Fruit fly (Drosophila melanogaster) whole organism, embryonic: ENCODE measurements around the gene RapGAP1.
A peak's percentile ranks its signal among the peaks of the same experiment; 100 is the strongest.

Experiments
- Asciz ChIP-seq: fragments of 200-800 bp; sonication (Bioruptor generic); optimal IDR thresholded peaks from 2 replicates; lab custom pipeline; 2017; ENCODE audit warnings: missing biosample characterization, mild to moderate bottlenecking, missing genetic modification characterization, missing genetic modification reagents
- CG10959 ChIP-seq: fragments of 200-800 bp; sonication (Bioruptor generic); IDR thresholded peaks from 2 replicates; pipeline ENCODE4 v1.3.6; 2022; ENCODE audit warnings: missing biosample characterization, missing genetic modification characterization
- CG11723 ChIP-seq: fragments of 200-800 bp; sonication (Bioruptor generic); optimal IDR thresholded peaks from 2 replicates; lab custom pipeline; 2017; ENCODE audit warnings: missing biosample characterization, mild to moderate bottlenecking, missing genetic modification characterization
- CG15073 ChIP-seq: fragments of 200-800 bp; sonication (Bioruptor generic); optimal IDR thresholded peaks from 2 replicates; lab custom pipeline; 2016; ENCODE audit warnings: missing biosample characterization, missing genetic modification characterization
- CG15479 ChIP-seq: fragments of 200-800 bp; sonication (Bioruptor generic); optimal IDR thresholded peaks from 3 replicates; lab custom pipeline; 2019; ENCODE audit warnings: missing biosample characterization, mild to moderate bottlenecking, missing genetic modification characterization, moderate library complexity
- CG15696 ChIP-seq: fragments of 200-800 bp; sonication (Bioruptor generic); optimal IDR thresholded peaks from 2 replicates; lab custom pipeline; 2019; ENCODE audit warnings: missing biosample characterization, mild to moderate bottlenecking, missing genetic modification characterization, moderate library complexity
- CG16813 ChIP-seq: fragments of 200-800 bp; sonication (Bioruptor generic); IDR thresholded peaks from 3 replicates; pipeline ENCODE4 v1.3.6; 2022; ENCODE audit warnings: missing biosample characterization, missing genetic modification characterization; ENCODE audit not compliant: partially characterized antibody
- CG17385 ChIP-seq: fragments of 200-800 bp; sonication (Bioruptor generic); optimal IDR thresholded peaks from 3 replicates; lab custom pipeline; 2018; ENCODE audit warnings: missing biosample characterization, mild to moderate bottlenecking, missing genetic modification characterization
- CG2199 ChIP-seq: fragments of 200-800 bp; sonication (Bioruptor generic); IDR thresholded peaks from 3 replicates; pipeline ENCODE4 v1.3.6; 2022; ENCODE audit warnings: missing biosample characterization, missing genetic modification characterization
- CG30403 ChIP-seq: fragments of 200-800 bp; sonication (Bioruptor generic); optimal IDR thresholded peaks from 3 replicates; lab custom pipeline; 2016; ENCODE audit warnings: missing biosample characterization, missing genetic modification characterization
- CG3838 ChIP-seq: fragments of 200-800 bp; sonication (Bioruptor generic); optimal IDR thresholded peaks from 3 replicates; lab custom pipeline; 2016; ENCODE audit warnings: missing biosample characterization, missing genetic modification characterization
- CG42726 ChIP-seq: fragments of 200-800 bp; sonication (Bioruptor generic); IDR thresholded peaks from 2 replicates; pipeline ENCODE4 v1.3.6; 2022; ENCODE audit warnings: missing biosample characterization, missing genetic modification characterization; ENCODE audit not compliant: partially characterized antibody
- CG4282 ChIP-seq: fragments of 200-800 bp; sonication (Bioruptor generic); optimal IDR thresholded peaks from 2 replicates; lab custom pipeline; 2016; ENCODE audit warnings: missing biosample characterization, missing genetic modification characterization
- CG5245 ChIP-seq: fragments of 200-800 bp; sonication (Bioruptor generic); optimal IDR thresholded peaks from 3 replicates; lab custom pipeline; 2016; ENCODE audit warnings: missing biosample characterization, missing genetic modification characterization
- CG6689 ChIP-seq: fragments of 200-800 bp; sonication (Bioruptor generic); IDR thresholded peaks from 2 replicates; pipeline ENCODE4 v1.3.6; 2022; ENCODE audit warnings: missing biosample characterization, missing genetic modification characterization
- CG7271 ChIP-seq: fragments of 200-800 bp; sonication (Bioruptor generic); optimal IDR thresholded peaks from 2 replicates; lab custom pipeline; 2018; ENCODE audit warnings: missing biosample characterization, mild to moderate bottlenecking, missing genetic modification characterization, moderate library complexity
- CG8290 ChIP-seq, 3 experiments: fragments of 200-800 bp; sonication (Bioruptor generic); optimal IDR thresholded peaks; 2 replicates each; lab custom pipeline; 2016 to 2019; ENCODE audit warnings: missing biosample characterization in 3 of 3, missing genetic modification characterization in 3 of 3, mild to moderate bottlenecking in 2 of 3, moderate library complexity in 1 of 3
- CG8944 ChIP-seq: fragments of 200-800 bp; sonication (Bioruptor generic); optimal IDR thresholded peaks from 3 replicates; lab custom pipeline; 2016; ENCODE audit warnings: missing biosample characterization, missing genetic modification characterization
- CkIIα-i1 ChIP-seq: fragments of 200-800 bp; sonication (Bioruptor generic); IDR thresholded peaks from 2 replicates; pipeline ENCODE4 v1.3.6; 2022; ENCODE audit warnings: missing biosample characterization, missing genetic modification characterization
- Drgx ChIP-seq: fragments of 200-800 bp; sonication (Bioruptor generic); IDR thresholded peaks from 2 replicates; pipeline ENCODE4 v1.3.6; 2022; ENCODE audit warnings: missing biosample characterization, missing genetic modification characterization
- Med ChIP-seq: fragments of 200-800 bp; sonication (Bioruptor generic); peaks from one replicate; lab custom pipeline; 2016; ENCODE audit warnings: missing biosample characterization, missing genetic modification characterization, mild to moderate bottlenecking, inconsistent platforms, moderate library complexity
- Mes4 ChIP-seq: fragments of 200-800 bp; sonication (Bioruptor generic); optimal IDR thresholded peaks from 2 replicates; lab custom pipeline; 2016; ENCODE audit warnings: missing biosample characterization, missing genetic modification characterization
- Nf-YB ChIP-seq: fragments of 200-800 bp; sonication (Bioruptor generic); optimal IDR thresholded peaks from 3 replicates; lab custom pipeline; 2019; ENCODE audit warnings: missing biosample characterization, mild to moderate bottlenecking, missing genetic modification characterization, moderate library complexity
- Optix ChIP-seq: fragments of 200-800 bp; sonication (Bioruptor generic); IDR thresholded peaks from 3 replicates; pipeline ENCODE4 v1.3.6; 2022; ENCODE audit warnings: missing biosample characterization, missing genetic modification characterization
- Poxn ChIP-seq: fragments of 200-800 bp; sonication (Bioruptor generic); IDR thresholded peaks from 2 replicates; pipeline ENCODE4 v1.3.6; 2022; ENCODE audit warnings: missing biosample characterization, missing genetic modification characterization
- Side ChIP-seq: fragments of 200-800 bp; sonication (Bioruptor generic); optimal IDR thresholded peaks from 2 replicates; lab custom pipeline; 2016; ENCODE audit warnings: missing biosample characterization, missing genetic modification characterization
- Spps ChIP-seq: fragments of 200-800 bp; sonication (Bioruptor generic); optimal IDR thresholded peaks from 2 replicates; lab custom pipeline; 2018; ENCODE audit warnings: missing biosample characterization, mild to moderate bottlenecking, missing genetic modification characterization
- Trl ChIP-seq, 3 experiments: fragments of >200 bp in 2 of 3; fragments of 200-800 bp in 1 of 3; sonication (Bioruptor generic) in 1 of 3; optimal IDR thresholded peaks; 2 replicates in 1 of 3; 3 replicates in 2 of 3; lab custom pipeline; 2016 to 2017; ENCODE audit warnings: missing biosample characterization in 1 of 3, missing genetic modification characterization in 1 of 3
- Xrp1 ChIP-seq: fragments of 200-800 bp; sonication (Bioruptor generic); IDR thresholded peaks from 2 replicates; pipeline ENCODE4 v1.3.6; 2022; ENCODE audit warnings: missing biosample characterization, missing genetic modification characterization
- crol ChIP-seq: fragments of 200-800 bp; sonication (Bioruptor generic); IDR thresholded peaks from 2 replicates; pipeline ENCODE4 v1.3.6; 2022; ENCODE audit warnings: missing biosample characterization, missing genetic modification characterization
- dm ChIP-seq: fragments of 200-800 bp; sonication (Bioruptor generic); optimal IDR thresholded peaks from 3 replicates; lab custom pipeline; 2016; ENCODE audit warnings: missing biosample characterization, missing genetic modification characterization
- en ChIP-seq: fragments of 200-800 bp; sonication (Bioruptor generic); optimal IDR thresholded peaks from 2 replicates; lab custom pipeline; 2016; ENCODE audit warnings: missing biosample characterization, missing genetic modification characterization
- fd102C ChIP-seq: fragments of 200-800 bp; sonication (Bioruptor generic); optimal IDR thresholded peaks from 2 replicates; lab custom pipeline; 2018; ENCODE audit warnings: missing biosample characterization, mild to moderate bottlenecking, missing genetic modification characterization, moderate library complexity
- ham ChIP-seq: fragments of 200-800 bp; sonication (Bioruptor generic); IDR thresholded peaks from 2 replicates; pipeline ENCODE4 v1.3.6; 2022; ENCODE audit warnings: missing biosample characterization, missing genetic modification characterization
- lbe ChIP-seq: fragments of 200-800 bp; sonication (Bioruptor generic); optimal IDR thresholded peaks from 2 replicates; lab custom pipeline; 2016; ENCODE audit warnings: missing biosample characterization, mild to moderate bottlenecking, missing genetic modification characterization
- oc ChIP-seq: fragments of 200-800 bp; sonication (Bioruptor generic); optimal IDR thresholded peaks from 2 replicates; lab custom pipeline; 2018; ENCODE audit warnings: missing biosample characterization, mild to moderate bottlenecking, missing genetic modification characterization, moderate library complexity
- onecut ChIP-seq: fragments of 200-800 bp; sonication (Bioruptor generic); IDR thresholded peaks from 2 replicates; pipeline ENCODE4 v1.3.6; 2022; ENCODE audit warnings: missing biosample characterization, missing genetic modification characterization
- pan ChIP-seq, 4 experiments: fragments of >200 bp in 3 of 4; fragments of 200-800 bp in 1 of 4; sonication (Bioruptor generic) in 1 of 4; optimal IDR thresholded peaks in 3 of 4; IDR thresholded peaks in 1 of 4; 2 replicates each; pipeline versions ENCODE4 v1.3.6 to Lab custom; 2017 to 2022; ENCODE audit warnings: missing biosample characterization in 2 of 4, missing genetic modification characterization in 2 of 4, mixed read lengths in 1 of 4
- phol ChIP-seq: fragments of 200-800 bp; sonication (Bioruptor generic); optimal IDR thresholded peaks from 3 replicates; lab custom pipeline; 2018; ENCODE audit warnings: missing biosample characterization, mild to moderate bottlenecking, missing genetic modification characterization, moderate library complexity
- scrt ChIP-seq: fragments of 200-800 bp; sonication (Bioruptor generic); optimal IDR thresholded peaks from 2 replicates; lab custom pipeline; 2018; ENCODE audit warnings: missing biosample characterization, mild to moderate bottlenecking, missing genetic modification characterization, moderate library complexity
- sens ChIP-seq: fragments of 200-800 bp; sonication (Bioruptor generic); peaks from one replicate; lab custom pipeline; 2016; ENCODE audit warnings: missing biosample characterization, missing genetic modification characterization
- stwl ChIP-seq: fragments of 200-800 bp; sonication (Bioruptor generic); optimal IDR thresholded peaks from 3 replicates; lab custom pipeline; 2018; ENCODE audit warnings: missing biosample characterization, mild to moderate bottlenecking, missing genetic modification characterization, moderate library complexity
- tna ChIP-seq: fragments of 200-800 bp; sonication (Bioruptor generic); IDR thresholded peaks from 2 replicates; pipeline ENCODE4 v1.3.6; 2022; ENCODE audit warnings: missing biosample characterization, missing genetic modification characterization; ENCODE audit not compliant: partially characterized antibody
- yki ChIP-seq: fragments of >200 bp; optimal IDR thresholded peaks from 3 replicates; lab custom pipeline; 2018
- zen ChIP-seq: fragments of 200-800 bp; sonication (Bioruptor generic); optimal IDR thresholded peaks from 3 replicates; lab custom pipeline; 2018; ENCODE audit warnings: missing biosample characterization, mild to moderate bottlenecking, missing genetic modification characterization, moderate library complexity

RapGAP1 gene

dm6 chr2L:7592858-7593257 is 14.1 kb upstream of the RapGAP1 start:
- peak; percentile 71 for TF ChIP-seq CG2199
- no peak for TF ChIP-seq CG5245 (GFP tag; lab: Kevin White, UChicago)
- TF ChIP-seq CG3838 (GFP tag; lab: Kevin White, UChicago) = no peak
- TF ChIP-seq CG8944 = no peak
- peak; percentile 55 for TF ChIP-seq Med (GFP tag; lab: Kevin White, UChicago)
- peak; percentile 97 for TF ChIP-seq CG7271 (tag; lab: Kevin White, UChicago)
- 0 out of 3 replicates have a peak, but pooled peaks have one; percentile 15 for TF ChIP-seq Optix (GFP tag; lab: Robert Waterston, UW)
- no peak for TF ChIP-seq CG11723
- peak; percentile 56 for TF ChIP-seq sens (GFP tag; lab: Kevin White, UChicago)
- TF ChIP-seq en (GFP tag; lab: Kevin White, UChicago) = no peak
- TF ChIP-seq Nf-YB (GFP tag; lab: Kevin White, UChicago) = no peak
- no peak for TF ChIP-seq lbe (GFP tag; lab: Kevin White, UChicago)
- TF ChIP-seq zen = peak; percentile 65
- TF ChIP-seq crol (GFP tag; lab: Robert Waterston, UW) = no peak
- peak; percentile 22 for TF ChIP-seq fd102C (GFP tag; lab: Kevin White, UChicago)
- no peak for TF ChIP-seq pan (optimal IDR thresholded peaks at IDR 0.05; lab: Kevin White, UChicago)
- TF ChIP-seq pan (GFP tag; optimal IDR thresholded peaks at IDR 0.05 in 1 of 2, IDR thresholded peaks at IDR 0.05 in 1 of 2) = peak in 1 of 2 experiments; percentile 44
- TF ChIP-seq stwl (tag; lab: Kevin White, UChicago) = peak; percentile 4
- TF ChIP-seq CkIIα-i1 (GFP tag; lab: Robert Waterston, UW) = no peak
- peak; percentile 24 for TF ChIP-seq CG15479 (GFP tag; lab: Kevin White, UChicago)
- TF ChIP-seq ham (GFP tag; lab: Robert Waterston, UW) = no peak
- TF ChIP-seq, all 482 proteins: peak for 10

DNA sequence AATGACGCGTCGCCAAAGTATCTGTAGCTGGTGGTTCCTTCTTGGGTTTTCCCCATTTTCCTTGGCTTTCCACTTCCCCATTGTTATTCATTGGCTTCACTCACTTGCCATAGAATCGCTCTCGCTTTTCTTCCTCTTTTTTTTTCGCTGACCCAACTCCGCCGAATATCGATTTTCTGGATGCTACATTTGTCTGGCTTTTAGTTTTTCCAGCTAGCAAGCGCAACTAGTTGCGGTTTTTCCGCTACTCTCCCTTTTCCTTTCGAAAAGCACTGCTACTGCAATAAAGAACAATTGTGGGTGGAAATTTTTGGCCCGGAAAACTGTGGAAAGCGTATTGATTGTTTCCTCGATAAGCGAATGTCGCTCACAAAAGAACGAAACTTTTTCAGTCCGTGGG is 8.3 kb upstream of the RapGAP1 start:
- TF ChIP-seq oc (tag; lab: Kevin White, UChicago) (no peak), tna (GFP tag; lab: Robert Waterston, UW) (no peak), CG2199 (0 out of 3 replicates have a peak, but pooled peaks have one; percentile 9), onecut (GFP tag; lab: Robert Waterston, UW) (peak; percentile 88), scrt (peak; percentile 81)
- TF ChIP-seq, all 482 proteins: peak for 3

DNA sequence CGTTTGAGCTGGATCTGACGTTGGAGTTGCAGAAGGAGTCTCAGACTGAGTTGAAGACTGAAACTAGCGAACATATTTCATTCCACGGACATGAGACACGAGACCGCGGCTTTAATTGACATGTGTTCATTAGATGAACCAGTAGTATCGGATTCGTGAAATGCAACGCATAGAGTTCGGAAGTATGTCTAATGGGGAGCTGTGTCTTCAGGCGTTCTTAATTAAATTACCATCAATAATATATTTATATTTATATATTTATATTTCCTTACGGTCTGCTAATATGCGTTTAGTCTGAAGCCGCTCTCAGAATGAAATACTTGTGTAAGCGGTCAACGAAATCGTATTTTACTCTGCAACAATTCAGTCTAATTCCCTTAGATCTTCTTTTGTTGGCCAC is 2.8 kb upstream of the RapGAP1 start, which contains the start of gene Spn28B:
Spn28B (plus strand) TSS at position 301 of the 400 bp plus-strand sequence.
- no peak for TF ChIP-seq CG15073 (GFP tag; lab: Kevin White, UChicago)
- no peak for TF ChIP-seq CG30403 (GFP tag; lab: Kevin White, UChicago)
- no peak for TF ChIP-seq CG4282 (GFP tag; lab: Kevin White, UChicago)

DNA sequence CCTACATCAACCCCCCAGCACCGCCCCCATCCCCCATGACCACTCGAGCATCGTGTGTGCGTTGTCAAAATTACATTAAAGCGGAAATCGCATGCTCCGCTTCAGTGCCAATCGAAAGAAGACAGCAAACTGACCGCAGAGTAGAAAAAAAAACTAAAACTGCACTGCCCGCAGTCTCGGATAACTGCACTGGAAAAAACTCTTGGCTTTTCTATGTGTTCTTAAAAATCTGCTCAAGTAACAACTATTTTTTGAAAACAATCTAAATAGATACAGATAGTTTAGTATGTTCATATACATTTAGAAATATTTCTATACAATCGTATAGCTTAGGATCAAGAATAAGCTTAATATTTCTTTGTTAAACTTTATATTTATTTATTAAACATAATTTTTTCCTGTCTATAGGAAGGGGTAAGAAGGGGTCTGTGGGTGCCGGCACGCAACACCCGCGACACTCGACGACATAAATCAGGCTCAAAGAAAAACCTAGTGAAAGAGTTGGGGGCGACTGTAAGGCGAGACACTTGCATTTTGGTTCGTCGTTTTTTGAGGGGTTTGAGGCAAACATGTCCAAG is 2.0 kb upstream of the RapGAP1 start:
- TF ChIP-seq Spps (tag; lab: Kevin White, UChicago) (no peak), CG17385 (GFP tag; lab: Kevin White, UChicago) (no peak), CG42726 (GFP tag; lab: Robert Waterston, UW) (0 out of 2 replicates have a peak, but pooled peaks have one; percentile 10), tna (GFP tag; lab: Robert Waterston, UW) (no peak), Side (GFP tag; lab: Kevin White, UChicago) (no peak), Mes4 (GFP tag; lab: Kevin White, UChicago) (no peak), Drgx (GFP tag; lab: Robert Waterston, UW) (peak; percentile 29), Xrp1 (GFP tag; lab: Robert Waterston, UW) (no peak), phol (peak; percentile 11), CG8290 (GFP tag; optimal IDR thresholded peaks at IDR 0.05; lab: Kevin White, UChicago) (no peak), CG8290 (tag; optimal IDR thresholded peaks at IDR 0.05; lab: Kevin White, UChicago) (no peak), Asciz (GFP tag; lab: Kevin White, UChicago) (no peak), dm (GFP tag; lab: Kevin White, UChicago) (no peak), Poxn (GFP tag; lab: Robert Waterston, UW) (no peak), CG15696 (tag; lab: Kevin White, UChicago) (no peak), Trl (optimal IDR thresholded peaks at IDR 0.05; lab: Kevin White, UChicago) (no peak), Trl (GFP tag; optimal IDR thresholded peaks at IDR 0.05; lab: Kevin White, UChicago) (no peak), CG10959 (GFP tag; lab: Robert Waterston, UW) (no peak), CG16813 (GFP tag; lab: Robert Waterston, UW) (no peak), yki (lab: Kevin White, UChicago) (no peak), CG6689 (GFP tag; lab: Robert Waterston, UW) (no peak)
